Fruit fly (Drosophila melanogaster): Measurements from ENCODE around the gene Hus1-like.

Hus1-like gene

dm6 chr3R:4813172-4813716 is 1.3 kb upstream of the Hus1-like start (continued):
- TF ChIP-seq az2 (GFP tag; optimal IDR thresholded peaks at IDR 0.05) (peak; percentile 43), tgo (GFP tag; IDR thresholded peaks at IDR 0.05) (0 out of 3 replicates have a peak, but pooled peaks have one; percentile 39), CG10321 (GFP tag; IDR thresholded peaks at IDR 0.05) (0 out of 2 replicates have a peak, but pooled peaks have one; percentile 34), Fer1 (GFP tag; optimal IDR thresholded peaks at IDR 0.05) (peak; percentile 78), her (GFP tag; optimal IDR thresholded peaks at IDR 0.05) (peak; percentile 40), h (optimal IDR thresholded peaks at IDR 0.05) (no peak), kay (GFP tag; optimal IDR thresholded peaks at IDR 0.05) (peak; percentile 71), CG4730 (GFP tag; IDR thresholded peaks at IDR 0.05) (no peak), gsb-n (tag; optimal IDR thresholded peaks at IDR 0.05) (peak; percentile 59), kni (GFP tag; optimal IDR thresholded peaks at IDR 0.05) (peak; percentile 87), insv (GFP tag; optimal IDR thresholded peaks at IDR 0.05) (peak in 1 of 2 experiments; percentile 52), Xbp1 (GFP tag; optimal IDR thresholded peaks at IDR 0.05) (peak; percentile 1), CG3163 (GFP tag; optimal IDR thresholded peaks at IDR 0.05) (peak; percentile 44), dati (GFP tag; IDR thresholded peaks at IDR 0.05) (no peak), HmgD (GFP tag; optimal IDR thresholded peaks at IDR 0.05) (no peak), croc (GFP tag; conservative IDR thresholded peaks at IDR 0.05) (peak; percentile 43), stwl (tag; optimal IDR thresholded peaks at IDR 0.05) (peak; percentile 39), Elba2 (GFP tag; optimal IDR thresholded peaks at IDR 0.05) (no peak), Dp (GFP tag; optimal IDR thresholded peaks at IDR 0.05) (no peak), dmrt11E (tag; optimal IDR thresholded peaks at IDR 0.05) (peak; percentile 76), Fer3 (tag; optimal IDR thresholded peaks at IDR 0.05) (peak; percentile 50), cg (GFP tag; optimal IDR thresholded peaks at IDR 0.05) (no peak), sc (optimal IDR thresholded peaks at IDR 0.05) (no peak), sc (GFP tag; optimal IDR thresholded peaks at IDR 0.05) (peak; percentile 79), CG15696 (tag; optimal IDR thresholded peaks at IDR 0.05) (peak; percentile 86), CG6791 (GFP tag; IDR thresholded peaks at IDR 0.05; ENCODE audit: partially characterized antibody) (peak; percentile 78), CG8478 (optimal IDR thresholded peaks at IDR 0.05) (no peak), z (GFP tag; IDR thresholded peaks at IDR 0.05) (no peak), CG17359 (tag; optimal IDR thresholded peaks at IDR 0.05) (peak; percentile 70), GATAe (GFP tag; conservative IDR thresholded peaks at IDR 0.05) (peak; percentile 51; the same call in 1 of the 2 replicates), Dref (GFP tag; IDR thresholded peaks at IDR 0.05) (peak; percentile 65), kah (GFP tag; optimal IDR thresholded peaks at IDR 0.05) (peak; percentile 70), eyg (GFP tag; optimal IDR thresholded peaks at IDR 0.05) (no peak), sqz (GFP tag; optimal IDR thresholded peaks at IDR 0.05) (no peak), Stat92E (GFP tag; optimal IDR thresholded peaks at IDR 0.05) (peak in 1 of 3 experiments; percentile 29), Bdp1 (GFP tag; optimal IDR thresholded peaks at IDR 0.05) (peak; percentile 29), B-H1 (GFP tag; IDR thresholded peaks at IDR 0.05) (peak; percentile 37; the same call in 1 of the 3 replicates), twi (tag; optimal IDR thresholded peaks at IDR 0.05) (peak; percentile 68), bsh (GFP tag; optimal IDR thresholded peaks at IDR 0.05) (peak; percentile 28 to 80), Asciz (GFP tag; optimal IDR thresholded peaks at IDR 0.05) (peak; percentile 87), Sry-δ (GFP tag; optimal IDR thresholded peaks at IDR 0.05) (peak; percentile 76), chm (GFP tag; IDR thresholded peaks at IDR 0.05) (peak; percentile 79), pnt (GFP tag; optimal IDR thresholded peaks at IDR 0.05) (no peak), CG14710 (tag; optimal IDR thresholded peaks at IDR 0.05) (peak; percentile 86), CG11085 (GFP tag; IDR thresholded peaks at IDR 0.05) (no peak), grau (tag; optimal IDR thresholded peaks at IDR 0.05) (peak; percentile 42), org-1 (GFP tag; optimal IDR thresholded peaks at IDR 0.05) (no peak), HmgZ (tag; optimal IDR thresholded peaks at IDR 0.05) (peak; percentile 61), CG7372 (GFP tag; IDR thresholded peaks at IDR 0.05) (peak; percentile 59), amos (GFP tag; IDR thresholded peaks at IDR 0.05; ENCODE audit: partially characterized antibody) (peak; percentile 80), cad (GFP tag; optimal IDR thresholded peaks at IDR 0.05) (no peak)
